Fruit fly (Drosophila melanogaster): ENCODE measurements around the gene CG12121.

Gene CG12121

DNA sequence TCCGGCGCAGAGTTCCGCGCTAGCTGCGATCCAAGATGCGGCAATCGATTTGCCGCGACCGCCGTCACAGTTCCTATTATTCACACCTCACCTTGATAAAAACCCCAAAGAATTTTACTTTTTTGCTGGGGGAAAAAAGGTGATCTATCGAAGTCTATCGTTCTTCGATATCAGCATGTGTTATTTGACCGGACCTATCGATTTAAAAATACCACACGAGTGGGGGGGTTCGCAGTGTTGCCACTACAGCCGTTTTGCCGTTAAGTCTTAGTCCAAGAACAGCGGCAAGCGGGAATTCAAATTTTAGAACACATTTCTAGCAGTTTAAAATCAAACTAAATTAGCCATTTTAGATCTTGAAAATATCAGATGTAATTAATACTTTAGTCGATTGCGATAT is at the start of gene CG12121:
TSS of gene CG12121 (minus strand) at position 180 of the 400 bp plus-strand sequence.
- peak; percentile 71 for TF ChIP-seq Vsx2 (GFP tag; optimal IDR thresholded peaks at IDR 0.05; ENCODE audit: partially characterized antibody)
- TF ChIP-seq woc (GFP tag; optimal IDR thresholded peaks at IDR 0.05), result no peak
- no peak for TF ChIP-seq Rel (GFP tag; optimal IDR thresholded peaks at IDR 0.05)
- peak; percentile 94 for TF ChIP-seq Rel (tag; optimal IDR thresholded peaks at IDR 0.05)

dm6 chrX:9272830-9273507 is 40.8 kb upstream of the CG12121 start, which contains the start of the genes Cfp1 and Aladin:
TSS of gene Cfp1 (minus strand) at chrX:9272960.
TSS of gene Aladin (plus strand) at chrX:9273413.
- no peak for TF ChIP-seq Dif (GFP tag; optimal IDR thresholded peaks at IDR 0.05; ENCODE audit: partially characterized antibody)
- TF ChIP-seq Rel (GFP tag; optimal IDR thresholded peaks at IDR 0.05), result no peak
- no peak for TF ChIP-seq Rel (tag; optimal IDR thresholded peaks at IDR 0.05)
- no peak for TF ChIP-seq rgr (GFP tag; optimal IDR thresholded peaks at IDR 0.05)

DNA sequence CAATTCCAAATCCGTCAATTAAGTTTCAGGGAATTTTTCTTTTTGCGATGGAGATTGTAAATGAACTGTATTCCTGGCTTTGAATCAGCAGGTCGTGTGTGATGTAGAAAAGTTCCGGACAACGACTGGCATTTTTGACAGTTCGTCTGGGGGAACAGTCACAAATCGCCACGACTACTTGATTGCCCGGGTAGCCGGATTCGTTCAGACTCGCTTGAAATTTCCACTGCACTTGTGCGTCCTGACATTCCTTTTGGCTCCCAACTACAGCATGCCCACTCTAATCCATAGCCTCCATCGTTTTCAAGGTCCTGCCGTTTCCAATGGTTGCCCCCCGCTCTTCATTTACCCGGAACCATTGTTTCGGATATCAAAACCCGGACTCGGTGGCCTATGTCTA is 37.6 kb upstream of the CG12121 start, which contains the start of gene CG17440:
TSS of gene CG17440 (minus strand) at position 101 of the 400 bp plus-strand sequence.
- TF ChIP-seq CrebA (GFP tag; optimal IDR thresholded peaks at IDR 0.05; ENCODE audit: borderline replicate concordance) (no peak), sage (GFP tag; optimal IDR thresholded peaks at IDR 0.05) (no peak), tai (GFP tag; optimal IDR thresholded peaks at IDR 0.05) (no peak), GATAd (GFP tag; optimal IDR thresholded peaks at IDR 0.05) (no peak), Hr83 (GFP tag; optimal IDR thresholded peaks at IDR 0.05; ENCODE audit: poor library complexity, severe bottlenecking) (no peak), dmrt93B (GFP tag; optimal IDR thresholded peaks at IDR 0.05) (no peak), Abd-B (GFP tag; optimal IDR thresholded peaks at IDR 0.05) (no peak)

DNA sequence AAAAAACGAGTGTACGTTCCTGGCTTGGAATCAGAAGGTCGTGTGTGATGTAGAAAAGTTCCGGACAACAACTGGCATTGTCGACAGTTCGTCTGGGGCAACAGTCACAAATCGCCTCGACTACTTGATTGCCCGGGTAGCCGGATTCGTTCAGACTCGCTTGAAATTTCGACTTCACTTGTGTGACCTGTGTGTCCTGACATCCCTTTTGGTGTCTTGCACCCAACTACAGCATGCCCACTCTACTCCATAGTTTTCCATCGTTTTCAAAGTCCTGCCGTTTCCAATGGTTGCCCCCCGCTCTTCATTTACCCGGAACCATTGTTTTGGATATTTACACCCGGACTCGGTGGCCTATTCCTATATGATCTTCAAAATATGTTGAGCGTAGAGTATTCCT is 35.4 kb upstream of the CG12121 start, which contains the start of gene Erk7:
TSS of gene Erk7 (minus strand) at position 101 of the 400 bp plus-strand sequence.
- TF ChIP-seq CG9705 (GFP tag; optimal IDR thresholded peaks at IDR 0.05) (no peak), jim (GFP tag; optimal IDR thresholded peaks at IDR 0.05) (no peak), br (GFP tag; optimal IDR thresholded peaks at IDR 0.05) (no peak), Jra (GFP tag; optimal IDR thresholded peaks at IDR 0.05) (no peak), fru (GFP tag; optimal IDR thresholded peaks at IDR 0.05) (no peak), pan (optimal IDR thresholded peaks at IDR 0.05) (no peak), Dif (GFP tag; optimal IDR thresholded peaks at IDR 0.05; ENCODE audit: partially characterized antibody) (no peak), CG32264 (GFP tag; optimal IDR thresholded peaks at IDR 0.05) (no peak), Vsx2 (GFP tag; optimal IDR thresholded peaks at IDR 0.05; ENCODE audit: partially characterized antibody) (no peak), GATAd (GFP tag; optimal IDR thresholded peaks at IDR 0.05) (no peak), tai (GFP tag; optimal IDR thresholded peaks at IDR 0.05) (no peak), Hr78 (GFP tag; optimal IDR thresholded peaks at IDR 0.05) (no peak), Sp1 (GFP tag; optimal IDR thresholded peaks at IDR 0.05) (no peak), Dfd (GFP tag; optimal IDR thresholded peaks at IDR 0.05) (no peak), CrebA (GFP tag; optimal IDR thresholded peaks at IDR 0.05; ENCODE audit: borderline replicate concordance) (no peak), Hr83 (GFP tag; optimal IDR thresholded peaks at IDR 0.05; ENCODE audit: poor library complexity, severe bottlenecking) (no peak)

dm6 chrX:9266082-9266481 is 33.9 kb upstream of the CG12121 start:
- no peak for TF ChIP-seq br (GFP tag; optimal IDR thresholded peaks at IDR 0.05)
- TF ChIP-seq Dfd (GFP tag; optimal IDR thresholded peaks at IDR 0.05), result no peak
- no peak for TF ChIP-seq CG32264 (GFP tag; optimal IDR thresholded peaks at IDR 0.05)
- no peak for TF ChIP-seq jim (GFP tag; optimal IDR thresholded peaks at IDR 0.05)
- no peak for TF ChIP-seq lola (GFP tag; optimal IDR thresholded peaks at IDR 0.05)
- TF ChIP-seq CrebA (GFP tag; optimal IDR thresholded peaks at IDR 0.05; ENCODE audit: borderline replicate concordance), result no peak
- no peak for TF ChIP-seq rgr (GFP tag; optimal IDR thresholded peaks at IDR 0.05)

DNA sequence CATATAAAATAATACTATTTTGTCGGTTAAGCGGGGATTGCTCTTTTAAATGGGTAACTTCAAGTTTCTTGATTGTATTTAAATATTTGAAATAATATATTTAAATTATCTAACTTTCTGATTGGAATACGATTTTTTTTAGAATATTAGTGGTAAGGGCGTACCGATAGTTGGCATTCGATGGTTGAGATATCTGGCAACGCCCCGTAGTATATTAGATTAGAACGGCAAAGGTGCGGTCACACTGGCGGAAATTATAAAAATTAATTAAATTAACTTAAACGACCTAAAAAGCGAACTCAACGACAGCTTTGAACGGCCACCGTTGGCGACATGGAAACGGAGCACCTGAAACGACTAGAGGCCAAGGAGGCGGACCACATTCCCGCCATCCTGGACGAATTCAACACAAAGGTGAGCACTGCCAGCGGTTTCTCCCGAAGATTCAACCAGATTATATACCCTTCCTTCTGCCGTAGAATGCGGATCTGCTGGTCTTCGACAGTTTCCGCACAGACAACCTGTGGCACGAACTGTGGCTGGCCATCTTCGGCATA is 23.9 kb upstream of the CG12121 start, which contains the start of gene ric8a:
TSS of gene ric8a (plus strand) at position 205 of the 557 bp plus-strand sequence.
- TF ChIP-seq CG32264 (GFP tag; optimal IDR thresholded peaks at IDR 0.05) (no peak), Rel (GFP tag; optimal IDR thresholded peaks at IDR 0.05) (no peak), Rel (tag; optimal IDR thresholded peaks at IDR 0.05) (no peak), brk (GFP tag; optimal IDR thresholded peaks at IDR 0.05) (no peak), pan (optimal IDR thresholded peaks at IDR 0.05) (no peak), GATAd (GFP tag; optimal IDR thresholded peaks at IDR 0.05) (no peak), dl (GFP tag; optimal IDR thresholded peaks at IDR 0.05; ENCODE audit: insufficient read depth in 1 of 2, partially characterized antibody in 2 of 2) (no peak), rgr (GFP tag; optimal IDR thresholded peaks at IDR 0.05) (peak; percentile 27), Hr83 (GFP tag; optimal IDR thresholded peaks at IDR 0.05; ENCODE audit: poor library complexity, severe bottlenecking) (peak; percentile 15), usp (GFP tag; optimal IDR thresholded peaks at IDR 0.05) (no peak), Abd-B (GFP tag; optimal IDR thresholded peaks at IDR 0.05) (no peak), OdsH (GFP tag; optimal IDR thresholded peaks at IDR 0.05) (no peak), HLH106 (tag; optimal IDR thresholded peaks at IDR 0.05) (peak; percentile 30), dsf (GFP tag; optimal IDR thresholded peaks at IDR 0.05; ENCODE audit: borderline replicate concordance) (no peak), sv (GFP tag; optimal IDR thresholded peaks at IDR 0.05) (no peak), CrebA (GFP tag; optimal IDR thresholded peaks at IDR 0.05; ENCODE audit: borderline replicate concordance) (no peak), ey (GFP tag; optimal IDR thresholded peaks at IDR 0.05) (no peak), lola (GFP tag; optimal IDR thresholded peaks at IDR 0.05) (no peak), Dif (GFP tag; optimal IDR thresholded peaks at IDR 0.05; ENCODE audit: partially characterized antibody) (no peak), jim (GFP tag; optimal IDR thresholded peaks at IDR 0.05) (no peak), N (GFP tag; optimal IDR thresholded peaks at IDR 0.05) (no peak), foxo (GFP tag; optimal IDR thresholded peaks at IDR 0.05) (no peak), Jra (GFP tag; optimal IDR thresholded peaks at IDR 0.05) (no peak), h (GFP tag; optimal IDR thresholded peaks at IDR 0.05) (peak; percentile 8)
